Fruit fly (Drosophila melanogaster): ENCODE results near the gene bam.

Gene bam

dm6 chr3R:25193726-25194204 lies 51.1 kb downstream of the bam start, which contains the start of gene lobo (continued):
- TF ChIP-seq h (optimal IDR thresholded peaks at IDR 0.05): no peak
- TF ChIP-seq chm (GFP tag; IDR thresholded peaks at IDR 0.05): peak; percentile 86
- TF ChIP-seq CG12104 (GFP tag; optimal IDR thresholded peaks at IDR 0.05): no peak
- peak; percentile 89 for TF ChIP-seq Med (GFP tag)
- TF ChIP-seq Drgx (GFP tag; IDR thresholded peaks at IDR 0.05): no peak
- peak; percentile 30 for TF ChIP-seq Dad (GFP tag; optimal IDR thresholded peaks at IDR 0.05)
- TF ChIP-seq CG9727 (GFP tag; optimal IDR thresholded peaks at IDR 0.05): peak; percentile 31
- peak; percentile 66 for TF ChIP-seq CG8290 (GFP tag; optimal IDR thresholded peaks at IDR 0.05)
- peak in 1 of 2 experiments; percentile 79 for TF ChIP-seq CG8290 (tag; optimal IDR thresholded peaks at IDR 0.05)
- TF ChIP-seq Sox100B (GFP tag; optimal IDR thresholded peaks at IDR 0.05): no peak
- no peak for TF ChIP-seq Dll (GFP tag; IDR thresholded peaks at IDR 0.05; ENCODE audit: partially characterized antibody)
- peak; percentile 52 for TF ChIP-seq HLH54F (GFP tag; optimal IDR thresholded peaks at IDR 0.05)
- no peak for TF ChIP-seq CG2678 (tag; optimal IDR thresholded peaks at IDR 0.05)
- TF ChIP-seq CG30431 (GFP tag; optimal IDR thresholded peaks at IDR 0.05): peak; percentile 36
- peak; percentile 57 for TF ChIP-seq gro (GFP tag; optimal IDR thresholded peaks at IDR 0.05)
- peak; percentile 78 for TF ChIP-seq Rfx (GFP tag; IDR thresholded peaks at IDR 0.05)
- no peak for TF ChIP-seq CG6689 (GFP tag; IDR thresholded peaks at IDR 0.05)
- no peak for TF ChIP-seq CG18764 (GFP tag; optimal IDR thresholded peaks at IDR 0.05)
- peak; percentile 39; the same call in 1 of the 2 replicates for TF ChIP-seq CG11247 (GFP tag; IDR thresholded peaks at IDR 0.05)
- no peak for TF ChIP-seq Doc2 (GFP tag; IDR thresholded peaks at IDR 0.05)
- no peak for TF ChIP-seq br (optimal IDR thresholded peaks at IDR 0.05)
- 0 out of 2 replicates have a peak, but pooled peaks have one; percentile 21 for TF ChIP-seq wor (GFP tag; IDR thresholded peaks at IDR 0.05)
- TF ChIP-seq CG15011 (GFP tag; optimal IDR thresholded peaks at IDR 0.05): no peak
- TF ChIP-seq Six4 (GFP tag; optimal IDR thresholded peaks at IDR 0.05): peak; percentile 15
- peak; percentile 68 for TF ChIP-seq sug (tag; optimal IDR thresholded peaks at IDR 0.05)
- TF ChIP-seq CG34224 (GFP tag; IDR thresholded peaks at IDR 0.05; ENCODE audit: partially characterized antibody): no peak
- TF ChIP-seq Myb (GFP tag; optimal IDR thresholded peaks at IDR 0.05): peak; percentile 98
- no peak for TF ChIP-seq CG17612 (GFP tag; IDR thresholded peaks at IDR 0.05)
- peak; percentile 25 for TF ChIP-seq gfzf (GFP tag; optimal IDR thresholded peaks at IDR 0.05)
- peak; percentile 25; the same call in 1 of the 3 replicates for TF ChIP-seq Mrtf (GFP tag; IDR thresholded peaks at IDR 0.05)
- no peak for TF ChIP-seq bsh (GFP tag; optimal IDR thresholded peaks at IDR 0.05)
- TF ChIP-seq tio (GFP tag; optimal IDR thresholded peaks at IDR 0.05): peak; percentile 50
- TF ChIP-seq CG18262 (tag; optimal IDR thresholded peaks at IDR 0.05): no peak
- TF ChIP-seq Hsf (GFP tag; optimal IDR thresholded peaks at IDR 0.05): peak; percentile 72
- peak; percentile 75 for TF ChIP-seq CG18619 (GFP tag; optimal IDR thresholded peaks at IDR 0.05)
- TF ChIP-seq CG13287 (GFP tag; IDR thresholded peaks at IDR 0.05; ENCODE audit: partially characterized antibody): peak; percentile 34; the same call in 1 of the 2 replicates
- no peak for TF ChIP-seq mld (GFP tag; IDR thresholded peaks at IDR 0.05; ENCODE audit: partially characterized antibody)
- TF ChIP-seq NK7.1 (GFP tag; optimal IDR thresholded peaks at IDR 0.05): peak; percentile 69
- no peak for TF ChIP-seq E2f1 (GFP tag; IDR thresholded peaks at IDR 0.05)
- peak; percentile 30 for TF ChIP-seq CG2875 (GFP tag; optimal IDR thresholded peaks at IDR 0.05)
- TF ChIP-seq CG11456 (GFP tag; IDR thresholded peaks at IDR 0.05): no peak; the same call in 2 of the 3 replicates
- TF ChIP-seq Kr (GFP tag; optimal IDR thresholded peaks at IDR 0.05): no peak
- TF ChIP-seq nmo (GFP tag; optimal IDR thresholded peaks at IDR 0.05): peak; percentile 57
- TF ChIP-seq CG12744 (GFP tag; optimal IDR thresholded peaks at IDR 0.05): peak; percentile 77
- TF ChIP-seq CG17361 (GFP tag; IDR thresholded peaks at IDR 0.05): peak; percentile 53; the same call in 1 of the 3 replicates
- TF ChIP-seq Atf-2 (GFP tag; optimal IDR thresholded peaks at IDR 0.05): peak; percentile 44
- TF ChIP-seq slbo (GFP tag; IDR thresholded peaks at IDR 0.05): peak; percentile 85
- no peak for TF ChIP-seq Taf1 (GFP tag; IDR thresholded peaks at IDR 0.05)
- peak; percentile 69 for TF ChIP-seq stc (GFP tag; IDR thresholded peaks at IDR 0.05)
- peak; percentile 61 for TF ChIP-seq ewg (GFP tag; optimal IDR thresholded peaks at IDR 0.05)
- peak; percentile 7 for TF ChIP-seq CG13123 (GFP tag; optimal IDR thresholded peaks at IDR 0.05)
- TF ChIP-seq CG9797 (GFP tag; optimal IDR thresholded peaks at IDR 0.05): no peak
